Worm (Caenorhabditis elegans): ENCODE results near the gene plr-1.

- no peak for TF ChIP-seq alr-1 (tag; optimal IDR thresholded peaks at IDR 0.05)
- no peak for TF ChIP-seq lin-11 (tag; optimal IDR thresholded peaks at IDR 0.05)
- no peak for TF ChIP-seq ceh-82 (tag; optimal IDR thresholded peaks at IDR 0.05)
- TF ChIP-seq nhr-11 (tag; optimal IDR thresholded peaks at IDR 0.05): no peak
- TF ChIP-seq zag-1 (tag; optimal IDR thresholded peaks at IDR 0.05): no peak
- no peak for TF ChIP-seq nhr-10 (tag; optimal IDR thresholded peaks at IDR 0.05)
- TF ChIP-seq ztf-11 (tag; optimal IDR thresholded peaks at IDR 0.05): no peak
- no peak for TF ChIP-seq aly-2 (tag; optimal IDR thresholded peaks at IDR 0.05)
- no peak for TF ChIP-seq nhr-237 (tag; optimal IDR thresholded peaks at IDR 0.05)
- TF ChIP-seq nhr-12 (tag; optimal IDR thresholded peaks at IDR 0.05): no peak
- TF ChIP-seq fos-1 (tag; optimal IDR thresholded peaks at IDR 0.05): no peak
- TF ChIP-seq nhr-23 (tag; optimal IDR thresholded peaks at IDR 0.05): no peak
- TF ChIP-seq snpc-4 (tag; optimal IDR thresholded peaks at IDR 0.05): no peak
These were observed 31.9 kb upstream of the plr-1 start for ce11 chrIII:11424815-11425214.

All from whole organism, L2 larva.